Fruit fly (Drosophila melanogaster): ENCODE data around the gene CG6678.

The CG6678 gene

dm6 chr3R:21852579-21853233 lies 34.1 kb upstream of the CG6678 start (continued):
- TF ChIP-seq Oli (tag; optimal IDR thresholded peaks at IDR 0.05) (no peak), CG33557 (GFP tag; optimal IDR thresholded peaks at IDR 0.05) (no peak), zen2 (GFP tag; IDR thresholded peaks at IDR 0.05; ENCODE audit: partially characterized antibody) (no peak), Dek (tag; optimal IDR thresholded peaks at IDR 0.05) (peak; percentile 32), CG6765 (GFP tag; optimal IDR thresholded peaks at IDR 0.05) (no peak), wek (GFP tag; optimal IDR thresholded peaks at IDR 0.05) (no peak), chm (GFP tag; IDR thresholded peaks at IDR 0.05) (no peak), ind (GFP tag; optimal IDR thresholded peaks at IDR 0.05) (no peak), CG1024 (GFP tag; IDR thresholded peaks at IDR 0.05) (no peak), row (GFP tag; IDR thresholded peaks at IDR 0.05) (peak; percentile 47), tll (GFP tag; optimal IDR thresholded peaks at IDR 0.05) (no peak), ato (GFP tag; IDR thresholded peaks at IDR 0.05; ENCODE audit: partially characterized antibody) (no peak), E2f2 (GFP tag; IDR thresholded peaks at IDR 0.05) (no peak), CG9817 (tag; optimal IDR thresholded peaks at IDR 0.05) (peak; percentile 50), CG34422 (GFP tag; IDR thresholded peaks at IDR 0.05) (no peak), Neu2 (GFP tag; optimal IDR thresholded peaks at IDR 0.05; ENCODE audit: borderline replicate concordance) (no peak), Ets97D (GFP tag; optimal IDR thresholded peaks at IDR 0.05) (no peak), inv (GFP tag; IDR thresholded peaks at IDR 0.05; ENCODE audit: partially characterized antibody) (no peak), wor (GFP tag; IDR thresholded peaks at IDR 0.05) (no peak), tap (tag; optimal IDR thresholded peaks at IDR 0.05) (peak; percentile 28), ash1 (GFP tag; optimal IDR thresholded peaks at IDR 0.05) (no peak), seq (GFP tag; IDR thresholded peaks at IDR 0.05) (no peak), aop (GFP tag; IDR thresholded peaks at IDR 0.05) (no peak), Rfx (GFP tag; IDR thresholded peaks at IDR 0.05) (peak; percentile 49), eve (GFP tag; optimal IDR thresholded peaks at IDR 0.05) (peak in 1 of 2 experiments; percentile 9), CG4360 (GFP tag; IDR thresholded peaks at IDR 0.05) (0 out of 2 replicates have a peak, but pooled peaks have one; percentile 17), rib (GFP tag; IDR thresholded peaks at IDR 0.05) (no peak), CG12219 (GFP tag; optimal IDR thresholded peaks at IDR 0.05) (no peak), CG18011 (GFP tag; optimal IDR thresholded peaks at IDR 0.05) (no peak), bbx (GFP tag; IDR thresholded peaks at IDR 0.05; ENCODE audit: partially characterized antibody) (no peak), Gsc (GFP tag; IDR thresholded peaks at IDR 0.05) (no peak), CG2889 (GFP tag; IDR thresholded peaks at IDR 0.05) (no peak), Poxn (GFP tag; IDR thresholded peaks at IDR 0.05) (no peak), CG3995 (GFP tag; optimal IDR thresholded peaks at IDR 0.05) (no peak), Jarid2 (GFP tag; optimal IDR thresholded peaks at IDR 0.05) (no peak), CG18599 (GFP tag; optimal IDR thresholded peaks at IDR 0.05) (peak; percentile 42), zen (tag; optimal IDR thresholded peaks at IDR 0.05) (no peak), CG10462 (GFP tag; optimal IDR thresholded peaks at IDR 0.05) (no peak), slbo (GFP tag; IDR thresholded peaks at IDR 0.05) (peak; percentile 22; the same call in 1 of the 2 replicates), Dad (GFP tag; optimal IDR thresholded peaks at IDR 0.05) (no peak), z (GFP tag; IDR thresholded peaks at IDR 0.05) (0 out of 3 replicates have a peak, but pooled peaks have one; percentile 26), dmrt99B (tag; optimal IDR thresholded peaks at IDR 0.05) (peak; percentile 29), disco-r (GFP tag; optimal IDR thresholded peaks at IDR 0.05) (no peak), Optix (GFP tag; IDR thresholded peaks at IDR 0.05) (no peak), CG14860 (GFP tag; IDR thresholded peaks at IDR 0.05; ENCODE audit: partially characterized antibody) (no peak), fd102C (GFP tag; optimal IDR thresholded peaks at IDR 0.05) (no peak), usp (GFP tag; optimal IDR thresholded peaks at IDR 0.05) (no peak), ro (GFP tag; IDR thresholded peaks at IDR 0.05) (no peak), CG3407 (GFP tag; optimal IDR thresholded peaks at IDR 0.05) (no peak), peb (GFP tag; IDR thresholded peaks at IDR 0.05) (no peak)
